Worm (Caenorhabditis elegans): Measurements from ENCODE around the gene T05A8.8.

DNA sequence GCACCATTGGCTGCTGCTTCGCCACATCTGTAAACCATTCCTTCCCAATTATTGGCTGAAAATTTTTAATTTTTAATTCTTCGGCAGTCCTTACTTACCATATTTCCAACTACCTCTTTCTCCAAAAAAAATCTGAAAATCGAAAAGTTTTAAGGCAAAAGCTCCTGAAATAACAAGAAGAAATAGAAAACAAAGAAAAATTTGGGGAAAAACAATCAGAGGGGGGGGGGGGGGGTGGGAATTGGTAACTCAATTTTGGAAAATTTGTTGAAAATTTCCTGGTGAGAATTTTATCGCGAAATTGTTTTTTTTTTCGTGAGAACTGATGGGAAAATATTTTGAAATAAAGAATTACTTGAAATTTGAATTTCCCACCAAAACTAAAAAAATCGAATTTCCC lies 44.0 kb upstream of the T05A8.8 start, which contains the start of gene set-11:
- TF ChIP-seq him-1 (tag; optimal IDR thresholded peaks at IDR 0.05), result no peak
- no peak for TF ChIP-seq W03F9.2 (tag; optimal IDR thresholded peaks at IDR 0.05)

Data from whole organism, L4/young adult.